Fruit fly (Drosophila melanogaster) whole organism, embryonic: ENCODE measurements around the gene drongo.

ENCODE experiments used
- CG10462 ChIP-seq: fragments of 200-800 bp; sonication (Bioruptor generic); optimal IDR thresholded peaks from 2 replicates; lab custom pipeline; 2016; ENCODE audit warnings: missing biosample characterization, missing genetic modification characterization
- CG12659 ChIP-seq: fragments of 200-800 bp; sonication (Bioruptor generic); optimal IDR thresholded peaks from 3 replicates; lab custom pipeline; 2017; ENCODE audit warnings: mild to moderate bottlenecking, missing biosample characterization, missing genetic modification reagents, missing genetic modification characterization
- CG15479 ChIP-seq: fragments of 200-800 bp; sonication (Bioruptor generic); optimal IDR thresholded peaks from 3 replicates; lab custom pipeline; 2019; ENCODE audit warnings: missing biosample characterization, mild to moderate bottlenecking, missing genetic modification characterization, moderate library complexity
- CG1603 ChIP-seq: fragments of 200-800 bp; sonication (Bioruptor generic); optimal IDR thresholded peaks from 2 replicates; lab custom pipeline; 2019; ENCODE audit warnings: missing biosample characterization, mild to moderate bottlenecking, missing genetic modification characterization, moderate library complexity
- CG16815 ChIP-seq: fragments of 200-800 bp; sonication (Bioruptor generic); optimal IDR thresholded peaks from 3 replicates; lab custom pipeline; 2017; ENCODE audit warnings: missing biosample characterization, mild to moderate bottlenecking, missing genetic modification characterization
- CG17359 ChIP-seq: fragments of 200-800 bp; sonication (Bioruptor generic); optimal IDR thresholded peaks from 3 replicates; lab custom pipeline; 2018; ENCODE audit warnings: missing biosample characterization, mild to moderate bottlenecking, missing genetic modification characterization, moderate library complexity
- CG2202 ChIP-seq: fragments of 200-800 bp; sonication (Bioruptor generic); optimal IDR thresholded peaks from 2 replicates; lab custom pipeline; 2018; ENCODE audit warnings: missing biosample characterization, mild to moderate bottlenecking, missing genetic modification characterization
- CG33557 ChIP-seq: fragments of 200-800 bp; sonication (Bioruptor generic); optimal IDR thresholded peaks from 2 replicates; lab custom pipeline; 2019; ENCODE audit warnings: missing biosample characterization, mild to moderate bottlenecking, missing genetic modification characterization, moderate library complexity
- CG5180 ChIP-seq: fragments of 200-800 bp; sonication (Bioruptor generic); optimal IDR thresholded peaks from 3 replicates; lab custom pipeline; 2017; ENCODE audit warnings: missing biosample characterization, missing genetic modification characterization, mild to moderate bottlenecking, moderate library complexity, missing genetic modification reagents
- CG6689 ChIP-seq: fragments of 200-800 bp; sonication (Bioruptor generic); IDR thresholded peaks from 2 replicates; pipeline ENCODE4 v1.3.6; 2022; ENCODE audit warnings: missing biosample characterization, missing genetic modification characterization
- CG7839 ChIP-seq: fragments of 200-800 bp; sonication (Bioruptor generic); optimal IDR thresholded peaks from 3 replicates; lab custom pipeline; 2018; ENCODE audit warnings: missing biosample characterization, mild to moderate bottlenecking, missing genetic modification characterization, moderate library complexity
- CG8765 ChIP-seq: fragments of 200-800 bp; sonication (Bioruptor generic); IDR thresholded peaks from 2 replicates; pipeline ENCODE4 v1.3.6; 2022; ENCODE audit warnings: missing biosample characterization, missing genetic modification characterization
- CG8944 ChIP-seq: fragments of 200-800 bp; sonication (Bioruptor generic); optimal IDR thresholded peaks from 3 replicates; lab custom pipeline; 2016; ENCODE audit warnings: missing biosample characterization, missing genetic modification characterization
- CG9876 ChIP-seq: fragments of 200-800 bp; sonication (Bioruptor generic); optimal IDR thresholded peaks from 2 replicates; lab custom pipeline; 2016; ENCODE audit warnings: missing biosample characterization, missing genetic modification characterization
- D19B ChIP-seq: fragments of 200-800 bp; sonication (Bioruptor generic); optimal IDR thresholded peaks from 2 replicates; lab custom pipeline; 2017; ENCODE audit warnings: missing biosample characterization, mild to moderate bottlenecking, missing genetic modification characterization
- Dad ChIP-seq: fragments of 200-800 bp; sonication (Bioruptor generic); optimal IDR thresholded peaks from 3 replicates; lab custom pipeline; 2016; ENCODE audit warnings: missing biosample characterization, missing genetic modification characterization
- Eip74EF ChIP-seq, 2 experiments: fragments of 200-800 bp in 1 of 2; fragments of >200 bp in 1 of 2; sonication (Bioruptor generic) in 1 of 2; optimal IDR thresholded peaks; 2 replicates each; lab custom pipeline; 2017 to 2019; ENCODE audit warnings: missing biosample characterization in 2 of 2, missing genetic modification characterization in 2 of 2, mild to moderate bottlenecking in 1 of 2, moderate library complexity in 1 of 2
- Fer2 ChIP-seq: fragments of 200-800 bp; sonication (Bioruptor generic); optimal IDR thresholded peaks from 2 replicates; lab custom pipeline; 2018; ENCODE audit warnings: missing biosample characterization, mild to moderate bottlenecking, missing genetic modification characterization, moderate library complexity
- HLHmδ ChIP-seq: fragments of 200-800 bp; sonication (Bioruptor generic); optimal IDR thresholded peaks from 2 replicates; lab custom pipeline; 2018; ENCODE audit warnings: missing biosample characterization, mild to moderate bottlenecking, missing genetic modification characterization, moderate library complexity
- Hand ChIP-seq: fragments of 200-800 bp; sonication (Bioruptor generic); optimal IDR thresholded peaks from 2 replicates; lab custom pipeline; 2017; ENCODE audit warnings: mild to moderate bottlenecking, missing biosample characterization, missing genetic modification reagents, missing genetic modification characterization
- Jarid2 ChIP-seq: fragments of 200-800 bp; sonication (Bioruptor generic); optimal IDR thresholded peaks from 3 replicates; lab custom pipeline; 2017; ENCODE audit warnings: mild to moderate bottlenecking, missing biosample characterization, missing genetic modification reagents, missing genetic modification characterization
- MESR4 ChIP-seq: fragments of 200-800 bp; sonication (Bioruptor generic); optimal IDR thresholded peaks from 2 replicates; lab custom pipeline; 2018; ENCODE audit warnings: missing biosample characterization, mild to moderate bottlenecking, missing genetic modification characterization, moderate library complexity
- Pdp1 ChIP-seq, 2 experiments: fragments of 200-800 bp; sonication (Bioruptor generic); optimal IDR thresholded peaks; 3 replicates each; lab custom pipeline; 2016; ENCODE audit warnings: missing biosample characterization in 2 of 2, missing genetic modification characterization in 2 of 2, mild to moderate bottlenecking in 1 of 2, moderate library complexity in 1 of 2
- Rfx ChIP-seq: fragments of 200-800 bp; sonication (Bioruptor generic); IDR thresholded peaks from 2 replicates; pipeline ENCODE4 v1.3.6; 2022; ENCODE audit warnings: missing biosample characterization, missing genetic modification characterization
- Spps ChIP-seq: fragments of 200-800 bp; sonication (Bioruptor generic); optimal IDR thresholded peaks from 2 replicates; lab custom pipeline; 2018; ENCODE audit warnings: missing biosample characterization, mild to moderate bottlenecking, missing genetic modification characterization
- Stat92E ChIP-seq, 3 experiments: fragments of >200 bp in 2 of 3; fragments of 200-800 bp in 1 of 3; sonication (Bioruptor generic) in 1 of 3; optimal IDR thresholded peaks; 2 replicates each; lab custom pipeline; 2017 to 2019; ENCODE audit warnings: missing biosample characterization in 3 of 3, missing genetic modification characterization in 3 of 3, mild to moderate bottlenecking in 1 of 3, moderate library complexity in 1 of 3
- Taf1 ChIP-seq: fragments of 200-800 bp; sonication (Bioruptor generic); IDR thresholded peaks from 2 replicates; pipeline ENCODE4 v1.3.6; 2022; ENCODE audit warnings: missing biosample characterization, missing genetic modification characterization
- YL-1 ChIP-seq: fragments of 200-800 bp; sonication (Bioruptor generic); optimal IDR thresholded peaks from 3 replicates; lab custom pipeline; 2017; ENCODE audit warnings: missing biosample characterization, mild to moderate bottlenecking, missing genetic modification characterization
- amos ChIP-seq: fragments of 200-800 bp; sonication (Bioruptor generic); IDR thresholded peaks from 2 replicates; pipeline ENCODE4 v1.3.6; 2022; ENCODE audit warnings: missing biosample characterization, missing genetic modification characterization; ENCODE audit not compliant: partially characterized antibody
- bowl ChIP-seq: fragments of 200-800 bp; sonication (Bioruptor generic); IDR thresholded peaks from 2 replicates; pipeline ENCODE4 v1.3.6; 2022; ENCODE audit warnings: missing biosample characterization, missing genetic modification characterization
- cwo ChIP-seq: fragments of 200-800 bp; sonication (Bioruptor generic); optimal IDR thresholded peaks from 3 replicates; lab custom pipeline; 2017; ENCODE audit warnings: missing biosample characterization, missing genetic modification characterization, mild to moderate bottlenecking, moderate library complexity, missing genetic modification reagents
- emc ChIP-seq: fragments of 200-800 bp; sonication (Bioruptor generic); optimal IDR thresholded peaks from 2 replicates; lab custom pipeline; 2016; ENCODE audit warnings: missing biosample characterization, missing genetic modification characterization
- ems ChIP-seq: fragments of 200-800 bp; sonication (Bioruptor generic); optimal IDR thresholded peaks from 3 replicates; lab custom pipeline; 2016; ENCODE audit warnings: missing biosample characterization, missing genetic modification characterization
- eyg ChIP-seq: fragments of 200-800 bp; sonication (Bioruptor generic); optimal IDR thresholded peaks from 3 replicates; lab custom pipeline; 2016; ENCODE audit warnings: missing biosample characterization, missing genetic modification characterization
- ftz-f1 ChIP-seq: fragments of 200-800 bp; sonication (Bioruptor generic); optimal IDR thresholded peaks from 2 replicates; lab custom pipeline; 2016; ENCODE audit warnings: missing biosample characterization, missing genetic modification characterization
- gcm ChIP-seq: fragments of 200-800 bp; sonication (Bioruptor generic); optimal IDR thresholded peaks from 2 replicates; lab custom pipeline; 2019; ENCODE audit warnings: missing biosample characterization, mild to moderate bottlenecking, missing genetic modification characterization, moderate library complexity
- her ChIP-seq: fragments of 200-800 bp; sonication (Bioruptor generic); optimal IDR thresholded peaks from 2 replicates; lab custom pipeline; 2016; ENCODE audit warnings: missing biosample characterization, missing genetic modification characterization
- insv ChIP-seq, 2 experiments: fragments of 200-800 bp; sonication (Bioruptor generic); optimal IDR thresholded peaks; 3 replicates each; lab custom pipeline; 2016 to 2018; ENCODE audit warnings: missing biosample characterization in 2 of 2, missing genetic modification characterization in 2 of 2
- luna ChIP-seq: fragments of 200-800 bp; sonication (Bioruptor generic); optimal IDR thresholded peaks from 2 replicates; lab custom pipeline; 2016; ENCODE audit warnings: missing biosample characterization, missing genetic modification characterization
- mirr ChIP-seq: fragments of 200-800 bp; sonication (Bioruptor generic); optimal IDR thresholded peaks from 3 replicates; lab custom pipeline; 2018; ENCODE audit warnings: missing biosample characterization, mild to moderate bottlenecking, missing genetic modification characterization
- pita ChIP-seq: fragments of 200-800 bp; sonication (Bioruptor generic); optimal IDR thresholded peaks from 2 replicates; lab custom pipeline; 2017; ENCODE audit warnings: missing biosample characterization, mild to moderate bottlenecking, missing genetic modification characterization
- rib ChIP-seq: fragments of 200-800 bp; sonication (Bioruptor generic); IDR thresholded peaks from 2 replicates; pipeline ENCODE4 v1.3.6; 2022; ENCODE audit warnings: missing biosample characterization, missing genetic modification characterization
- sim ChIP-seq: fragments of 200-800 bp; sonication (Bioruptor generic); IDR thresholded peaks from 2 replicates; pipeline ENCODE4 v1.3.6; 2022; ENCODE audit warnings: missing biosample characterization, missing genetic modification characterization
- sisA ChIP-seq: fragments of 200-800 bp; sonication (Bioruptor generic); IDR thresholded peaks from 2 replicates; pipeline ENCODE4 v1.3.6; 2022; ENCODE audit warnings: missing biosample characterization, missing genetic modification characterization
- sug ChIP-seq: fragments of 200-800 bp; optimal IDR thresholded peaks from 2 replicates; lab custom pipeline; 2019; ENCODE audit warnings: missing biosample characterization, mild to moderate bottlenecking, missing genetic modification characterization, moderate library complexity
- tna ChIP-seq: fragments of 200-800 bp; sonication (Bioruptor generic); IDR thresholded peaks from 2 replicates; pipeline ENCODE4 v1.3.6; 2022; ENCODE audit warnings: missing biosample characterization, missing genetic modification characterization; ENCODE audit not compliant: partially characterized antibody
- usp ChIP-seq: fragments of >200 bp; optimal IDR thresholded peaks from 2 replicates; lab custom pipeline; 2017; ENCODE audit warnings: missing biosample characterization, missing genetic modification characterization
- wek ChIP-seq: fragments of 200-800 bp; sonication (Bioruptor generic); optimal IDR thresholded peaks from 3 replicates; lab custom pipeline; 2018; ENCODE audit warnings: missing biosample characterization, mild to moderate bottlenecking, missing genetic modification characterization, moderate library complexity

Gene drongo

DNA sequence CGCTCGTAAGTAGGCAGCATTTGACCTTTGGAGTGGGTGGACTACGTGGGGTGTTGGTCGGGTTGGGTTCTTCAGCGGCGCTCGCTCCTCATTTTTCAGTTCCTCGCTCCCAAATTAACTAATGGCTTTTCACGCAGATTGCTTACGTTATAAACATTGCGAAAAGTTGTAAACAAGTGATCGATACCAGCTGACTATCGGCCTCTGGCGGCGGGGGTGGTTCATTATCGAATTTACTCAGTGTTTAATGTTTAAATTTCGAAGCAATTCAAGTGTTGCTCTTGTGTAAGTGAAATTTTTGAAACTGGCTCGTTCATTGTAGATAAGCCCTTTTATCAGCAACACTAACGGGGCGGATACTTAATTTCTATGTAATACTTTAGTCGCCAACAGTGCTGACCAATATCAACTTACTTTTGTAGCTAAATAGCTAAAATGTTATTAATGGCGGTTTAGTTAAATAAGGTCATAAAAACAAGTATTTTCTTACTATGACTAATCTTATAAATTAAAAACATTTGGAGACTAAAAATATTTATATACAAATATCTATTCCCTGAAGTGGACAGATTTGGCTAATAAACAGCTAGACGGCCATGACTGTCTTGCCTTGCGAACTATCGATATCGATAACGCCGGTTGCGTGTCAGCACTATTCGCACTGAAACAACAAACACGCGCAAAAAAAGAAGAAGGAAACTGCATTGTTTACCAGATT is 31.4 kb downstream of the drongo start, which contains the start of the genes PGAP2 and Clp (continued):
- no peak for TF ChIP-seq sim (GFP tag; lab: Robert Waterston, UW)
- peak; percentile 76 for TF ChIP-seq sisA (GFP tag; lab: Robert Waterston, UW)
- TF ChIP-seq D19B (GFP tag; lab: Kevin White, UChicago): peak; percentile 49
- TF ChIP-seq CG2202 (tag; lab: Kevin White, UChicago): no peak
- peak; percentile 53 for TF ChIP-seq CG33557 (GFP tag; lab: Kevin White, UChicago)
- TF ChIP-seq CG7839 (tag; lab: Kevin White, UChicago): peak; percentile 81
- peak; percentile 26 for TF ChIP-seq Fer2 (tag; lab: Kevin White, UChicago)
- TF ChIP-seq Rfx: peak; percentile 84
- no peak for TF ChIP-seq insv (GFP tag; optimal IDR thresholded peaks at IDR 0.05; lab: Kevin White, UChicago)
- peak; percentile 20; the same call in 1 of the 2 replicates for TF ChIP-seq rib (GFP tag; lab: Robert Waterston, UW)
- no peak for TF ChIP-seq CG10462 (GFP tag; lab: Kevin White, UChicago)
- peak; percentile 11; the same call in 1 of the 2 replicates for TF ChIP-seq amos (GFP tag; lab: Robert Waterston, UW)
- TF ChIP-seq Taf1 (GFP tag; lab: Robert Waterston, UW): peak; percentile 24; the same call in 1 of the 2 replicates
- TF ChIP-seq sug (tag; lab: Kevin White, UChicago): peak; percentile 76
- no peak for TF ChIP-seq Dad
- no peak for TF ChIP-seq CG9876 (GFP tag; lab: Kevin White, UChicago)
- TF ChIP-seq Hand: no peak
- TF ChIP-seq ftz-f1 (GFP tag; lab: Kevin White, UChicago): no peak
- no peak for TF ChIP-seq eyg (GFP tag; lab: Kevin White, UChicago)
- TF ChIP-seq gcm (GFP tag; lab: Kevin White, UChicago): peak; percentile 36
- TF ChIP-seq tna (GFP tag; lab: Robert Waterston, UW): peak; percentile 7; the same call in 1 of the 2 replicates
- peak; percentile 38 for TF ChIP-seq cwo
- peak; percentile 79 for TF ChIP-seq CG12659
- peak; percentile 26 for TF ChIP-seq CG15479 (GFP tag; lab: Kevin White, UChicago)
- peak; percentile 22 for TF ChIP-seq mirr (GFP tag; lab: Kevin White, UChicago)
- no peak for TF ChIP-seq Jarid2 (GFP tag; lab: Kevin White, UChicago)
- TF ChIP-seq Stat92E (GFP tag; optimal IDR thresholded peaks at IDR 0.05; lab: Kevin White, UChicago): no peak
- peak; percentile 12 for TF ChIP-seq CG8944
- peak; percentile 67 to 69 for TF ChIP-seq Pdp1 (GFP tag; optimal IDR thresholded peaks at IDR 0.05; lab: Kevin White, UChicago)
- TF ChIP-seq luna (GFP tag; lab: Kevin White, UChicago): no peak
- peak; percentile 46 for TF ChIP-seq CG5180 (GFP tag; lab: Kevin White, UChicago)
- TF ChIP-seq MESR4 (GFP tag; lab: Kevin White, UChicago): no peak
- TF ChIP-seq HLHmδ: no peak
- TF ChIP-seq ems (GFP tag; lab: Kevin White, UChicago): peak; percentile 41
- no peak for TF ChIP-seq YL-1 (GFP tag; lab: Kevin White, UChicago)
- no peak for TF ChIP-seq Eip74EF (GFP tag; optimal IDR thresholded peaks at IDR 0.05; lab: Kevin White, UChicago)
- peak; percentile 52; the same call in 1 of the 2 replicates for TF ChIP-seq CG8765 (GFP tag; lab: Robert Waterston, UW)
- no peak for TF ChIP-seq her
- TF ChIP-seq Spps (tag; lab: Kevin White, UChicago): peak; percentile 57
- TF ChIP-seq emc (GFP tag; lab: Kevin White, UChicago): peak; percentile 13
- TF ChIP-seq wek (GFP tag; lab: Kevin White, UChicago): no peak
- TF ChIP-seq CG1603 (tag; lab: Kevin White, UChicago): peak; percentile 48
- TF ChIP-seq pita (GFP tag; lab: Kevin White, UChicago): no peak
- TF ChIP-seq CG6689 (GFP tag; lab: Robert Waterston, UW): peak; percentile 76
- peak; percentile 59 for TF ChIP-seq CG16815 (GFP tag; lab: Kevin White, UChicago)
- no peak for TF ChIP-seq usp (GFP tag; lab: Kevin White, UChicago)
- TF ChIP-seq CG17359: peak; percentile 67
- no peak for TF ChIP-seq bowl
